Worm (Caenorhabditis elegans) whole organism, midembryonic: Measurements from ENCODE around the gene mks-3.

Source experiments
- T22C8.4 ChIP-seq: fragments of 200-800 bp; sonication (Bioruptor generic); IDR thresholded peaks from 2 replicates; pipeline ENCODE4 v1.3.6; 2022; ENCODE audit warnings: missing genetic modification characterization, missing compliant biosample characterization
- cog-1 ChIP-seq: sonication (generic microtip); optimal IDR thresholded peaks from 2 replicates; lab custom pipeline; 2016; ENCODE audit warnings: missing genetic modification characterization, missing compliant biosample characterization
- flt-1 ChIP-seq: fragments of 200-800 bp; sonication (Bioruptor generic); IDR thresholded peaks from 2 replicates; pipeline ENCODE4 v1.3.6; 2022; ENCODE audit warnings: missing genetic modification characterization, missing compliant biosample characterization
- med-1 ChIP-seq: sonication (generic microtip); optimal IDR thresholded peaks from 2 replicates; lab custom pipeline; 2017; ENCODE audit warnings: missing genetic modification characterization, mild to moderate bottlenecking, missing compliant biosample characterization, antibody characterized with exemption, missing genetic modification reagents; ENCODE audit not compliant: insufficient read depth
- ref-1 ChIP-seq: fragments of 200-800 bp; sonication (Bioruptor generic); conservative IDR thresholded peaks from 2 replicates; pipeline ENCODE4 v1.3.6; 2022; ENCODE audit warnings: missing genetic modification reagents, missing genetic modification characterization, missing compliant biosample characterization
- tab-1 ChIP-seq: fragments of 200-800 bp; sonication (Bioruptor generic); IDR thresholded peaks from 2 replicates; pipeline ENCODE4 v1.3.6; 2022; ENCODE audit warnings: missing genetic modification characterization, missing compliant biosample characterization
- ztf-23 ChIP-seq: fragments of 200-800 bp; sonication (Bioruptor generic); IDR thresholded peaks from 2 replicates; pipeline ENCODE4 v1.3.6; 2022; ENCODE audit warnings: missing genetic modification reagents, missing genetic modification characterization, missing compliant biosample characterization
- ztf-29 ChIP-seq: fragments of 200-800 bp; sonication (Bioruptor generic); IDR thresholded peaks from 2 replicates; pipeline ENCODE4 v1.3.6; 2022; ENCODE audit warnings: missing genetic modification reagents, missing genetic modification characterization, missing compliant biosample characterization

ce11 chrII:7605306-7605705, 21.9 kb upstream of the mks-3 start, which contains the start of gene osm-8:
- TF ChIP-seq med-1 (GFP tag; lab: Kevin White, UChicago) (no peak), cog-1 (tag; lab: Kevin White, UChicago) (no peak), T22C8.4 (no peak), ztf-29 (GFP tag; lab: Robert Waterston, UW) (no peak), flt-1 (GFP tag; lab: Robert Waterston, UW) (no peak), tab-1 (GFP tag; lab: Robert Waterston, UW) (no peak), ztf-23 (GFP tag; lab: Robert Waterston, UW) (no peak), ref-1 (no peak)
